Fruit fly (Drosophila melanogaster): Measurements from ENCODE around the gene Ugalt.

Gene Ugalt

DNA sequence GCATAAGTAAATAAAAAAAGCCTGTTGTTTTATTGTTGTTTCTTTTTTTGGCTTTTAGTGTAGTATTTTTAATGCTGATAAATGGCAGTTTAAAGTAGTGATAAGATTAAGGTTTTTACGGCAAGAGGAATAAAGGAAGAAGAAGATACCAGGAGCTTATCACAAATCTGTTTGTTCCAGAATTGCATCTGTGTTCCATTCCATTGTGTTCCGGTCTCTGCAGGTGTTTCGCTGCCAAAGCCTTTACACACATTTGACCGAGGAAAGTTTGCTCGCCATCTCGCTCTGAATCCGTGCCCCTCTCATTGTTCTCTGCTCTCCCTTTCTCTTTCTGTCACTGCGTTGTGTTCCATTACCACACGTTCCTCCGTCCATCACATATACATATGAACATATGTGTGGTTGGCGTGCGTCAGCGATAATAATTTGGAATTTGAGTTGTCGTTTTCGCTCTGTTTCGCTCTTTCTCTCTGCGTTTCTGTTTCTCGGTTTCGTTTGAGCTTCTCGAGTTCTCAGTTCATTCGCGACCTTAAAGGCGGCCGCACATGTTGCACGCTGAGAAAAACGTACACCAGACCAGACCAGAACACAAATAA is 45.3 kb downstream of the Ugalt start (continued):
- TF ChIP-seq br (optimal IDR thresholded peaks at IDR 0.05) = no peak
- TF ChIP-seq tx (GFP tag; optimal IDR thresholded peaks at IDR 0.05) = no peak
- TF ChIP-seq CG2678 (tag; optimal IDR thresholded peaks at IDR 0.05) = no peak
- TF ChIP-seq CG6654 (GFP tag; optimal IDR thresholded peaks at IDR 0.05) = no peak
- no peak for TF ChIP-seq pita (GFP tag; optimal IDR thresholded peaks at IDR 0.05)
- TF ChIP-seq CG18599 (GFP tag; optimal IDR thresholded peaks at IDR 0.05) = peak; percentile 39
- TF ChIP-seq Jarid2 (GFP tag; optimal IDR thresholded peaks at IDR 0.05) = peak; percentile 77
- no peak for TF ChIP-seq CG33213 (GFP tag; optimal IDR thresholded peaks at IDR 0.05)
- no peak for TF ChIP-seq pnt (GFP tag; optimal IDR thresholded peaks at IDR 0.05)
- no peak for TF ChIP-seq lab (GFP tag; optimal IDR thresholded peaks at IDR 0.05)
- no peak for TF ChIP-seq CG13123 (GFP tag; optimal IDR thresholded peaks at IDR 0.05)
- no peak for TF ChIP-seq Lpt (GFP tag; optimal IDR thresholded peaks at IDR 0.05)
- peak; percentile 47; the same call in 1 of the 2 replicates for TF ChIP-seq Adf1 (GFP tag; IDR thresholded peaks at IDR 0.05)
- no peak for TF ChIP-seq CG7357 (GFP tag; IDR thresholded peaks at IDR 0.05)
- TF ChIP-seq lbe (GFP tag; optimal IDR thresholded peaks at IDR 0.05) = peak; percentile 56
- peak; percentile 12 for TF ChIP-seq HmgZ (tag; optimal IDR thresholded peaks at IDR 0.05)
- no peak for TF ChIP-seq CG9727 (GFP tag; optimal IDR thresholded peaks at IDR 0.05)
- no peak for TF ChIP-seq chn (GFP tag; optimal IDR thresholded peaks at IDR 0.05)
- TF ChIP-seq Atf3 (GFP tag; optimal IDR thresholded peaks at IDR 0.05) = no peak
- TF ChIP-seq Fer3 (tag; optimal IDR thresholded peaks at IDR 0.05) = no peak
- no peak for TF ChIP-seq CG3847 (GFP tag; IDR thresholded peaks at IDR 0.05)
- TF ChIP-seq CG9437 (GFP tag; optimal IDR thresholded peaks at IDR 0.05) = no peak
- TF ChIP-seq dpn (GFP tag; optimal IDR thresholded peaks at IDR 0.05) = no peak
- no peak for TF ChIP-seq stc (GFP tag; IDR thresholded peaks at IDR 0.05)
- no peak for TF ChIP-seq sima (GFP tag; optimal IDR thresholded peaks at IDR 0.05)
- no peak for TF ChIP-seq Dll (GFP tag; IDR thresholded peaks at IDR 0.05; ENCODE audit: partially characterized antibody)
- no peak for TF ChIP-seq ham (GFP tag; IDR thresholded peaks at IDR 0.05)
- no peak for TF ChIP-seq CG12299 (tag; optimal IDR thresholded peaks at IDR 0.05)
- TF ChIP-seq CG8089 (GFP tag; optimal IDR thresholded peaks at IDR 0.05) = no peak
- no peak for TF ChIP-seq org-1 (GFP tag; optimal IDR thresholded peaks at IDR 0.05)
- TF ChIP-seq Trl (optimal IDR thresholded peaks at IDR 0.05) = peak; percentile 58 to 93
- TF ChIP-seq Trl (GFP tag; optimal IDR thresholded peaks at IDR 0.05) = peak; percentile 42
- TF ChIP-seq CG8924 (tag; optimal IDR thresholded peaks at IDR 0.05) = no peak
- peak; percentile 98 for TF ChIP-seq pfk (GFP tag; optimal IDR thresholded peaks at IDR 0.05)
- 0 out of 2 replicates have a peak, but pooled peaks have one; percentile 11 for TF ChIP-seq Drgx (GFP tag; IDR thresholded peaks at IDR 0.05)
- TF ChIP-seq Gug (GFP tag; IDR thresholded peaks at IDR 0.05) = no peak
- TF ChIP-seq tio (GFP tag; optimal IDR thresholded peaks at IDR 0.05) = no peak
- TF ChIP-seq CG3281 (GFP tag; optimal IDR thresholded peaks at IDR 0.05) = no peak
- no peak for TF ChIP-seq tin (GFP tag; optimal IDR thresholded peaks at IDR 0.05)
- no peak for TF ChIP-seq tap (tag; optimal IDR thresholded peaks at IDR 0.05)
- no peak for TF ChIP-seq CG1602 (GFP tag; optimal IDR thresholded peaks at IDR 0.05)
- TF ChIP-seq CG1603 (tag; optimal IDR thresholded peaks at IDR 0.05) = no peak
- no peak for TF ChIP-seq Ssrp (tag; optimal IDR thresholded peaks at IDR 0.05)
- TF ChIP-seq CG1233 (GFP tag; optimal IDR thresholded peaks at IDR 0.05) = no peak
- TF ChIP-seq Sry-β (GFP tag; optimal IDR thresholded peaks at IDR 0.05) = no peak
- TF ChIP-seq sim (GFP tag; IDR thresholded peaks at IDR 0.05) = no peak
- TF ChIP-seq ab (GFP tag; optimal IDR thresholded peaks at IDR 0.05) = no peak
- TF ChIP-seq bbx (GFP tag; IDR thresholded peaks at IDR 0.05; ENCODE audit: partially characterized antibody) = no peak
- no peak for TF ChIP-seq YL-1 (GFP tag; optimal IDR thresholded peaks at IDR 0.05)
- no peak for TF ChIP-seq btn (GFP tag; optimal IDR thresholded peaks at IDR 0.05)
- peak; percentile 69 for TF ChIP-seq Sox102F (GFP tag; optimal IDR thresholded peaks at IDR 0.05)
- no peak for TF ChIP-seq CG1024 (GFP tag; IDR thresholded peaks at IDR 0.05)

Data from whole organism, embryonic.